Fruit fly (Drosophila melanogaster) ovary, adult (tissue): ENCODE data around the gene CG10352.

Source experiments
- CG17801 ChIP-seq: fragments of 200-800 bp; optimal IDR thresholded peaks from 2 replicates; lab custom pipeline; 2019; ENCODE audit warnings: missing biosample characterization, mild to moderate bottlenecking, missing genetic modification characterization, moderate library complexity; ENCODE audit not compliant: partially characterized antibody

CG10352 gene

DNA sequence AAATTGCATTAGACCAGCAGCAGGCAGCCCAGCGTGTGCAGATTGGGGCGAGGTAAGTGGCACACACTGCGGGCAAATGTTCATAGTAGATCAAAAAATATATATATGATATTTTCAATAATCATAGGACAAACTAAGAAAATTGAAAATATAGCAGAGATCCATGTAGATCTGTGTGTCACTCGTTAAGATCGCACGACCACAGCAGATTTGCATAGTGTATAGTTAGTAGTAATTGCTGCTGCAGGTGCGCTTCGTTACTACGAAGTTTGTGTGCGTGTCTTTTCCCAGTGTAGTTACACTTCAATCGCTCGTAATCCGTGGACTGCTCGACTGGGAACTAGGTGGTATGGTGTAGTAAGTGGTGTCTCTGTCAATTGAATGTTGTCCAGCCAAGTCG lies at the start of gene CG10352:
CG10352 (minus strand) TSS at position 4 of the 400 bp plus-strand sequence.
- TF ChIP-seq CG17801 (GFP tag; lab: Kevin White, UChicago), result no peak

- peak; percentile 16 for TF ChIP-seq CG17801 (GFP tag; lab: Kevin White, UChicago)
These were observed 48.2 kb upstream of the CG10352 start for dm6 chrX:11925213-11925612.

DNA sequence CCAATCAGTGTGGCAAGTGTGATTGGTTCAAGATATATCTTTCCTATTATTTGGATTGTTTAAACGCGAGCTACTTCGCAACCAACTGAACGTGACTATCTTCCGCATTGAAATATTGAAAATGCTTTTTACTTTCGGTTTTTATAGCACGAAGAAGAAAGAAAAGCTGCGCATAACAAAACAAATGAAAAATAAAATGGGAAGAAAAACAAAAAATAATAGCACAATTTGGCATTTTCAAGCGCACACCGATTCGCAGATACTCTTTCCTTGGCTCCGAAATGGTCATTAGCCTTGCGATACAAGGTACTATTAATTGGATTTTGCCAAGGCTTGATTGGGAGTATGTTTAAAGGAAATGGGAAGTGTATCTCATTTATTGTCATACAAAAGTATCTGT lies 47.6 kb upstream of the CG10352 start, which contains the start of gene Sclp:
Sclp (minus strand) TSS at position 101 of the 400 bp plus-strand sequence.
- peak; percentile 7 for TF ChIP-seq CG17801 (GFP tag; lab: Kevin White, UChicago)

dm6 chrX:11923698-11924097 lies 46.7 kb upstream of the CG10352 start:
- TF ChIP-seq CG17801 (GFP tag; lab: Kevin White, UChicago), result no peak

dm6 chrX:11922650-11923237 lies 45.8 kb upstream of the CG10352 start:
- TF ChIP-seq CG17801 (GFP tag; lab: Kevin White, UChicago), result no peak

- TF ChIP-seq CG17801 (GFP tag; lab: Kevin White, UChicago), result peak; percentile 28
These were observed 44.0 kb upstream of the CG10352 start for dm6 chrX:11920959-11921358.

DNA sequence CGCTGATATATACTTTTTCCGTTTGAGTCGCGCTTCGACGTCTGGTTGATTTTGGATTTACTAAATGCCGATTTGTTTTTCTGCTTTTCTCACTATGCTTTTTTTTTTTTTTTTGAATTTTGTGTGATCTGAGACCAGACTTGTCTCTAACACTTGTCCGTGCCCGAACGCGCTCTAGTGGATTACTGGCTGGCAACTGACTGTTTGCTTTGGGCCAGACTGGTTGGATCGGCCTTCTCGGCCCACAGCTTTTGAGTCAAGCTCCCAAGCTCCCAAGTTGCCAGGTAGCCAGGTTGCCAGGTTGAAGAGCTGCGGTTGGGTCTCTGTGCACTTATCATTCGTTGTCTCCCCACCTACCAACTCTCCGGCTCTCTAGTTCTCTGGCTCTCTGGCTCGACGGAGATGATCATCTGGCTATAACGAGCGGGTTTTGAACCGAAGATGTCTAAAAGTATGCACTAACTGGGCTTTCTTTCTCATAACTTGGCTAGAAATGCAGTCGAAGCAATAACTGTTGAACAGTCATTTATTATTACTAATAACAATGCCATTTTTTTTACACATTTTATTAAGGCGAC lies 40.2 kb upstream of the CG10352 start, which contains the start of gene pot:
pot (minus strand) TSS at position 205 of the 578 bp plus-strand sequence.
- TF ChIP-seq CG17801 (GFP tag; lab: Kevin White, UChicago), result peak; percentile 25

DNA sequence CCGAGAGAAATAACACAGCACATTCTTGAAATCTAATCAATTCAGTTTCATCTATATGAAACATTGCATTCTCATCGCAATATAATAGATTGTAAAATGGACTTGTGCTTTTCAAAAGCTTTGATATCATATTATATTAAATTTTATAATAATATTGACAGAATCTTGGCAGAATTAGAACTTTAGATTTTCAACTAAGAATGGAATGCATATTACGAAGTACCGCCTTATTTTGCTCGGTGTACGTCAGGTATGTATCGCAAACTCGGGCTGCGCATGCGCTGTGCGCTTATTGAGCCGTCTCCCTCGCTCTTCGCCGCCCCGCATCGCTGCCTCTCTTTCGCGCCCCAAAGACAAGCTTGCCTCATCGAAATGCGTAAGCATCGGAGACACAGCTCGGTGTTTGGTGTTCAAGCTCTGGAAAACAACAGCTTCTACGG lies 38.2 kb upstream of the CG10352 start:
- peak; percentile 35 for TF ChIP-seq CG17801 (GFP tag; lab: Kevin White, UChicago)

dm6 chrX:11913581-11913980 lies 36.6 kb upstream of the CG10352 start:
- TF ChIP-seq CG17801 (GFP tag; lab: Kevin White, UChicago), result no peak

DNA sequence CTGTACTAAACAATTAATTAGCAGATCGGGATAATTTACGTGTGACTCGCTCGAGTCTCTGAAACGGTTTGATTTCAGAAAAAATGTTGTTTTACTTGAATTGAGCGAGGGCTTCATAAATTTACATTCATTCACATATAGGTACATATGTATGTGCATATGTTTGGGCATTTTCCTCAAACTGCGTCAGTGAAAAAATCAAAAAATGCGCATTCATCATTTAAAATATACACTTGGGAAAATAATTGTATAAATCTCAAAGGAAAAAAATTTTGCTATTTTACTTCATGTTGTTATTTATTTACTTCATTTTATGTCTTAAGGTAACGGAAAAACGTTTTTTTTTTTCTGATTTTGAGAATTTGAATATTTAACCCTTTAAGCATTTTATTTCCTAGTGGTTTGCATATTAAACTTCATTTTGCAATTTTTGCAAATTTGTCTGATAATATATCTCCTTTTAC lies 29.9 kb upstream of the CG10352 start, which contains the start of gene CG43156:
CG43156 (minus strand) TSS at position 51 of the 464 bp plus-strand sequence.
- peak; percentile 11 for TF ChIP-seq CG17801 (GFP tag; lab: Kevin White, UChicago)

- TF ChIP-seq CG17801 (GFP tag; lab: Kevin White, UChicago), result peak; percentile 57
These were observed 28.2 kb upstream of the CG10352 start, which contains the start of gene Upf1 for dm6 chrX:11905144-11905543. TSS of gene Upf1 (minus strand) at chrX:11905371.

DNA sequence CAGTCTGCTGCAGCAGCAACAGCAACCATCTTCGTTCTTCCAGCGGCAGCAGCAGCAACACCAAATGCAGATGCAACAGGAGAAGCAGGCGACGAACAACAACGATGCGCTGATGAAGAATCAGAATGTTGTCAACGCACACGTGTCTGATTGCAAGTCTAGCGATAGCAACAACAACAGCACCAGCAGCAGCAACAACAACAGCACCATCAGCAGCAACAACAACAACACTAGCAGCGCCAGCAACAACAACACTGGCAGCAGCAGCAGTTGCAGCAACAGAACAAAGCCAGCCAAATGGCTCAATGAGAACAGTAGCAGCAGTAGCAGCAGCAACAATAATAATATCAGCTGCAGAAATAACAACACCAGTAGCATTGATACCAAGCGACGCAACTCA lies 18.2 kb upstream of the CG10352 start:
- TF ChIP-seq CG17801 (GFP tag; lab: Kevin White, UChicago), result no peak

DNA sequence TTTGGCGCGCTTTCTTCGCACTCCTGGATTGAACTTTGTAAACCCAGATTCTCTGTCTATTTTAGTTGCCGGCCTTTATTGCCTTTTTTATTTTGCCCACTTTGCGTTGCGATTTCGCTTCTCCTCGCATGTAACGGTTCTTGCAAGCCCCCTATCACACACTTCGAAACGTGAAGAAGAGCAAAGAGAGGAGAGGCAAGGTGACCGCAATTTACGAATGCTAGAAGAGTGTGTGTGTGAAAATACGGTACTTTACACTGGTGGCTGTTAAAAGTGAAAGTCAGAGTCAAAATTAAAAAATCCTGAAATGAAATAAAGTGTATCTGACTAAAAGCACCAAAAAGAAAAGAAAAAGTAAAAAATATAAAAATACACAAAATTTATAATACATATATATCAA lies 17.2 kb upstream of the CG10352 start:
- no peak for TF ChIP-seq CG17801 (GFP tag; lab: Kevin White, UChicago)

dm6 chrX:11893643-11894042 lies 16.7 kb upstream of the CG10352 start, which contains the start of gene wisp:
TSS of gene wisp (plus strand) at chrX:11893943.
- TF ChIP-seq CG17801 (GFP tag; lab: Kevin White, UChicago), result no peak

- TF ChIP-seq CG17801 (GFP tag; lab: Kevin White, UChicago), result peak; percentile 42
These were observed 14.8 kb upstream of the CG10352 start, which contains the start of gene sicily for dm6 chrX:11891682-11892179. TSS of gene sicily (plus strand) at chrX:11891732.
